Worm (Caenorhabditis elegans): Measurements from ENCODE around the gene phy-4.

phy-4 gene

DNA sequence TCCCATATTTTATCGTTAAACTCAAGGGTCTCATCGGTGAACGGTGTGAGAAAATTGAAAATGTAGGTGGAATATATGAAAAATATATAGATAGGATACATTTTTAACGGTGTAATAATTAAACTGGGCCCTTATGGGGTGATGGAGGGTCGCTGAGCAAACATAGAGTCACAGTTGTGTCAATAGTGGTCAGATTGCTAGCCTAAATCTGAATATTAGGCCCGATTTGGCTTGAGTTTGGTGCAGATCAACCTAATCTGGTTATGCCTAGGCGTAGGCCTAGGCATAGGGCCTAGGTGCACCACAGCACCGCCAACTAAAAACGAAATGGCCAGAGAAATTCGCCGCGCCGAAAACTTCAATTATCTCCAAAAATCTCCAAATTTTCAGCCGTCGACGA, at the start of gene phy-4:
Gene phy-4, minus strand, starts transcription at position 101 of the 400 bp plus-strand sequence.
- TF ChIP-seq efl-1 (optimal IDR thresholded peaks at IDR 0.05) (no peak), efl-1 (GFP tag; optimal IDR thresholded peaks at IDR 0.05 in 1 of 2) (no peak), isw-1 (GFP tag; IDR thresholded peaks at IDR 0.05) (no peak), pqm-1 (tag; optimal IDR thresholded peaks at IDR 0.05) (no peak)

DNA sequence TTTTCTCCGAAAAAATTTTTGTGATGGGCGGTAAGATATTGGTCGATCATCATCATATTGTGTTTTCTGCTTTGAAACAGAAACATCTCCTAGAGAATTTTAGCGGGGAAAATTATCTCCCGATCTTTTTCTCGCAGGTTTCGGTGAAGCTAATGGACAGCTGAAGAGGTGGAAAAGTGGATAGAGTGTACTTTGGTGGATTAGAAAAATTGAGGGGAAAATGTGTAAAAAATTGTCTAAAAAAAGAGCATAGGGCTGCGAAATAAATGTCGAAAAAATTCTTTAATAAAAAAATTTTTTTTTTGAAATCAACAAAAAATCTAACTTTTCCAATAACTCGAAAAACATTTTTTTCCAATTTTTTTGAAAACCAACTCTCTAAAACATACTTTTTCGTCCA, 42.4 kb upstream of the phy-4 start, which contains the start of gene oac-1:
Gene oac-1, minus strand, starts transcription at position 101 of the 400 bp plus-strand sequence.
- TF ChIP-seq rnt-1 (tag; optimal IDR thresholded peaks at IDR 0.05) (no peak), blmp-1 (tag; optimal IDR thresholded peaks at IDR 0.05) (no peak), tbx-2 (tag; optimal IDR thresholded peaks at IDR 0.05) (no peak), zip-4 (GFP tag; optimal IDR thresholded peaks at IDR 0.05) (no peak), efl-3 (GFP tag; optimal IDR thresholded peaks at IDR 0.05) (no peak), fkh-10 (GFP tag; optimal IDR thresholded peaks at IDR 0.05) (no peak), lsy-2 (tag; optimal IDR thresholded peaks at IDR 0.05) (no peak), ceh-90 (tag; optimal IDR thresholded peaks at IDR 0.05) (no peak), tlp-1 (tag; optimal IDR thresholded peaks at IDR 0.05) (no peak), nhr-28 (tag; optimal IDR thresholded peaks at IDR 0.05) (no peak), egl-27 (tag; optimal IDR thresholded peaks at IDR 0.05) (no peak), Y116A8C.19 (tag; optimal IDR thresholded peaks at IDR 0.05; ENCODE audit: borderline replicate concordance) (no peak), fkh-8 (tag; optimal IDR thresholded peaks at IDR 0.05) (no peak), aly-2 (tag; optimal IDR thresholded peaks at IDR 0.05) (no peak), jun-1 (tag; optimal IDR thresholded peaks at IDR 0.05) (no peak), pqm-1 (tag; optimal IDR thresholded peaks at IDR 0.05) (no peak), ceh-8 (GFP tag; optimal IDR thresholded peaks at IDR 0.05) (no peak)

DNA sequence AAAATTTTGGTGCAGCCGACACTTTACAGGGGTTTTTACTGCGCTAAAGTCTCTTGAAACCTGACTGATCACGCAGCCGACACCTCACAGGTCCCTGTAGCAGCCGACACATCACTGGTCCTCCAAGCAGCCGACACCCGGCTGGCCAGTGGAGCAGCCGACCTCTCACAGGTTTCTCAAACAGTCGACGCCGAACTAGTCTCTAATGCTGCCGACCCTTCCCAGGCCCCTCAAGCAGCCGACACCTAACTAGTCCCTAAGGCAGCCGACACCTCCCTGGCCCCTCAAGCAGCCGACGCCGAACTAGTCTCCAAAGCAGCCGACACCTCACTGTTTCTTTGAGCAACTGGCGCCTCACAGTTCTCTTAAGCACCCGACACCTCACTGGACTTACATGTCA, 41.9 kb upstream of the phy-4 start:
- no peak for TF ChIP-seq swsn-7 (tag; optimal IDR thresholded peaks at IDR 0.05)
- no peak for TF ChIP-seq fkh-10 (GFP tag; optimal IDR thresholded peaks at IDR 0.05)
- TF ChIP-seq pqm-1 (tag; optimal IDR thresholded peaks at IDR 0.05) = no peak
- no peak for TF ChIP-seq nhr-76 (tag; optimal IDR thresholded peaks at IDR 0.05)
- TF ChIP-seq xbp-1 (tag; optimal IDR thresholded peaks at IDR 0.05) = no peak
- no peak for TF ChIP-seq nhr-47 (tag; optimal IDR thresholded peaks at IDR 0.05)
- TF ChIP-seq jun-1 (tag; optimal IDR thresholded peaks at IDR 0.05) = no peak
- TF ChIP-seq vab-15 (tag; optimal IDR thresholded peaks at IDR 0.05) = no peak
- TF ChIP-seq snpc-4 (tag; optimal IDR thresholded peaks at IDR 0.05) = no peak
- no peak for TF ChIP-seq ceh-88 (GFP tag; IDR thresholded peaks at IDR 0.05)

DNA sequence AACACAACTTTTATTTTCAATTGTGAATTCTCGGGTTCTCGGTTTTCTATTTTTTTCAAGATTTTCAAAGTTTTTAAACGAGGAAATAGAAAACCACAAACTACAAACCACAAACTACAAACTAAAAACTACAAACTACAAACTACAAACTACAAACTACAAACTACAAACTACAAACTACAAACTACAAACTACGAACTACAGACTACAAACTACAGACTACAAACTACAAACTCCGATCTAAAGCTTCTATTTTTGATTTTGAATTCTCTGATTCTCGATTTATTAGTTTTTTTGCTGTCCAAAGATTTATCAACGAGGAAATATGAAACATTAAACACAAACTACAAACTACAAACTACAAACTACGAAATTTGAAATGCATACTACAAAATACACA, 36.8 kb upstream of the phy-4 start:
- TF ChIP-seq ceh-88 (GFP tag; IDR thresholded peaks at IDR 0.05) = no peak
- TF ChIP-seq ceh-8 (GFP tag; optimal IDR thresholded peaks at IDR 0.05) = no peak
- TF ChIP-seq unc-30 (tag; optimal IDR thresholded peaks at IDR 0.05) = no peak
- peak; percentile 11 for TF ChIP-seq nhr-85 (tag)
- TF ChIP-seq efl-1 (optimal IDR thresholded peaks at IDR 0.05) = no peak
- no peak for TF ChIP-seq efl-1 (GFP tag; optimal IDR thresholded peaks at IDR 0.05 in 1 of 2)

DNA sequence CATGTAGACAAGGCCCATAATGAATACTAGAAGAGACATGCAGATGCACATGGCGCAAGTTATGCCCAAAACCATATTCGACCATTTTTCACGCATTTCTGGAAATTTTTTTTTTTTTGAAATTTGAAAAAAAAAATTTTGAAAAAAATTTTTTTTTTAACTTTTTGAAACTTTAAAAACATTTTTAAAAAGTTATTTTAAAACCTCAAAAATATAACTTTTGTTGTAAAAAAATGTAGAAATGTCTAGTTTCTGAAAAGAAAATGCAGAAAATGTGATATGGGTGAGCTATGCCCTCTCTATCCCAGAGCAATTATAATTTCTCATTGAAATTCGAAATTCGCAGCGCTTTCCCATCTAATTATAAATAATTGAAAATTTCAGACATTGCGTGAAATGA, 36.2 kb upstream of the phy-4 start, which contains the start of gene Y43F8B.20:
Gene Y43F8B.20, minus strand, starts transcription at position 101 of the 400 bp plus-strand sequence.
- TF ChIP-seq nhr-77 (tag; optimal IDR thresholded peaks at IDR 0.05) (no peak), lin-14 (GFP tag; optimal IDR thresholded peaks at IDR 0.05) (no peak), ztf-11 (tag; optimal IDR thresholded peaks at IDR 0.05) (no peak), isw-1 (GFP tag; IDR thresholded peaks at IDR 0.05) (no peak), ceh-63 (GFP tag; optimal IDR thresholded peaks at IDR 0.05) (no peak)

DNA sequence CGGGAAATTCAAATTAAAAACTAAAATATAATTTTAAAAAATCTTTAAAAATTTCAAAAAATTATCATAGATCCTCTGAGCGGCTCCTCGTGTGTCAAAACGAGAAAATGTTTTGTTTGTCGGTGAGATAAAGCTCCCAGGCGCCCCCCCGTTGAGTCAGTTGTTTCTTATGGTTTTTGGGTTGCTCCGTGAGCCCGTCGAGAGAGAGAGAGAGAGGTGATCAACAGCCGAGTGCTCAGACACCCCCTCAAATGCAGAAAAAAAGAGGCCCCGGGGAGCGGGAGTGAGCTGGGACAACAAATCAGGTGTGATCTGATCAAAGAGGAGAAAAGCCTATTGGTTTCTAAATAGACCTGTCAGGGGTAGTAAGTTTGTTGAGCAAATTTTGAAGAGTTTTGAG, 33.2 kb upstream of the phy-4 start:
- no peak for TF ChIP-seq sox-4 (tag; optimal IDR thresholded peaks at IDR 0.05)
- peak; percentile 52 for TF ChIP-seq rnt-1 (tag; optimal IDR thresholded peaks at IDR 0.05)
- TF ChIP-seq nhr-19 (GFP tag; conservative IDR thresholded peaks at IDR 0.05) = 0 out of 2 replicates have a peak, but pooled peaks have one; percentile 21

All from whole organism, L1 larva.